Worm (Caenorhabditis elegans) whole organism, L3 larva: Measurements from ENCODE around the gene sqst-3.

Source experiments
- ama-1 ChIP-seq: fragments of 150-350 bp; optimal IDR thresholded peaks from 2 replicates; lab custom pipeline; 2018
- elt-1 ChIP-seq: fragments of 150-350 bp; optimal IDR thresholded peaks from 2 replicates; lab custom pipeline; 2014; ENCODE audit warnings: missing biosample characterization, missing genetic modification characterization
- mdl-1 ChIP-seq: fragments of 150-350 bp; optimal IDR thresholded peaks from 2 replicates; lab custom pipeline; 2014; ENCODE audit warnings: missing biosample characterization, missing genetic modification characterization
- nhr-43 ChIP-seq: sonication (generic microtip); optimal IDR thresholded peaks from 2 replicates; lab custom pipeline; 2016; ENCODE audit warnings: mild to moderate bottlenecking, missing genetic modification characterization, missing compliant biosample characterization; ENCODE audit not compliant: poor library complexity, severe bottlenecking
- pqm-1 ChIP-seq: fragments of 150-350 bp; optimal IDR thresholded peaks from 2 replicates; lab custom pipeline; 2017; ENCODE audit warnings: missing biosample characterization, missing genetic modification characterization, inconsistent platforms
- unc-62 ChIP-seq: fragments of 150-350 bp; sonication (generic microtip); optimal IDR thresholded peaks from 4 replicates; lab custom pipeline; 2014; ENCODE audit warnings: missing biosample characterization, missing genetic modification reagents, missing genetic modification characterization

DNA sequence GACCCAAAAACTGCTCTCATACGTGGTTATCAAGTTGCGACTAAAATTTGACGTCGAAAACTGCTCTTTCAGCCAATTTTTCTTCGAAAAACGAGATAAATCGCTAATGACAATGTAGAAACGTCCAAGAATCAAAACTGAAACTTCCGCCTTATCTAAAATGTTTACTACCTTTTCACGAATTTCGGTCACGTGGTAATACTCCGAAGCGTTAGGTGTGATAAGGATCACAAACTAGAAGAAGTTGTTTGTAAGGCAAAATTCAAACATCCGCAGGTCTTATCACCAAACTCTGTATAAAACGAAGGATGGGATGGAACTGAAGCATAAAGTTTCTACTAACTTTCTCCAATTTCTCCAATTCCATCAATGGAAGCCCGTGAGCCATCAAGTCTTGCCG, at the start of gene sqst-3:
- no peak for TF ChIP-seq mdl-1 (tag; lab: Kevin White, UChicago)
- no peak for TF ChIP-seq unc-62 (GFP tag; lab: Kevin White, UChicago)
- no peak for TF ChIP-seq elt-1
- TF ChIP-seq ama-1 (lab: Kevin White, UChicago): no peak
- no peak for TF ChIP-seq nhr-43 (tag; lab: Kevin White, UChicago)
- TF ChIP-seq pqm-1 (tag; lab: Kevin White, UChicago): no peak
